Worm (Caenorhabditis elegans): ENCODE data around the gene F41C3.7.

F41C3.7 gene

DNA sequence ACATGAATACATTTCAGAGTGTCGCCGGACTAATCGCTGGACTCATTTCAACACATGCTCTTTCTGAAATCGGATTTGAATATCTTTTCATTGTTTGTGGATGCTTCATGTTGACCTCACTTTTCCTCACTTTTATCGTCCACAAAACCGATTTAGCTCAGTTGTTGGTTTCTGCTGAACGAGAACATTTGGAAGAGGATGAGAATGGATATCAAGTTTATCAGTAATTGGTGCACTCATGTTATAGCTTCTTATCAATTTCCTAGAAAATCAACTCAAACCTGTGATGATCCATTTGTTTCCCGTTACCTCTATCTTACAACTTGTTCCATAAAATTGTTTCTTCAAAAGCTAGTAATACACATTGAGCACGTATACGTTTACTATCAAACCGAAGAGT, 33.8 kb upstream of the F41C3.7 start:
- TF ChIP-seq Y53G8AR.9 (GFP tag; conservative IDR thresholded peaks at IDR 0.05): 0 out of 2 replicates have a peak, but pooled peaks have one; percentile 61
- TF ChIP-seq sdz-38 (tag; optimal IDR thresholded peaks at IDR 0.05): no peak
- TF ChIP-seq snpc-1.1 (tag; optimal IDR thresholded peaks at IDR 0.05; ENCODE audit: insufficient read depth): no peak
- TF ChIP-seq zfh-2 (GFP tag; conservative IDR thresholded peaks at IDR 0.05): no peak
- TF ChIP-seq B0261.1 (tag; optimal IDR thresholded peaks at IDR 0.05): no peak
- TF ChIP-seq F49E8.2 (tag; optimal IDR thresholded peaks at IDR 0.05; ENCODE audit: insufficient read depth): peak; percentile 56
- no peak for TF ChIP-seq aptf-3 (GFP tag; IDR thresholded peaks at IDR 0.05)
- no peak for TF ChIP-seq let-607 (tag; optimal IDR thresholded peaks at IDR 0.05)
- TF ChIP-seq lin-40 (tag; optimal IDR thresholded peaks at IDR 0.05): no peak
- TF ChIP-seq attf-5 (GFP tag; optimal IDR thresholded peaks at IDR 0.05): no peak
- TF ChIP-seq ztf-3 (GFP tag; optimal IDR thresholded peaks at IDR 0.05): no peak
- peak; percentile 65 for TF ChIP-seq B0336.3 (GFP tag; IDR thresholded peaks at IDR 0.05)
- no peak for TF ChIP-seq cebp-1 (GFP tag; IDR thresholded peaks at IDR 0.05)
- TF ChIP-seq cebp-1 (tag; optimal IDR thresholded peaks at IDR 0.05): no peak
- TF ChIP-seq ama-1 (optimal IDR thresholded peaks at IDR 0.05): no peak
- no peak for TF ChIP-seq ama-1 (GFP tag; optimal IDR thresholded peaks at IDR 0.05)
- no peak for TF ChIP-seq Y53F4B.3 (GFP tag; IDR thresholded peaks at IDR 0.05)
- TF ChIP-seq F10E7.11 (tag; optimal IDR thresholded peaks at IDR 0.05): no peak
- no peak for TF ChIP-seq ZK185.1 (tag; optimal IDR thresholded peaks at IDR 0.05; ENCODE audit: poor library complexity, severe bottlenecking)
- no peak for TF ChIP-seq lsy-27 (tag; optimal IDR thresholded peaks at IDR 0.05; ENCODE audit: borderline replicate concordance, insufficient read depth)
- no peak for TF ChIP-seq dpl-1 (GFP tag; optimal IDR thresholded peaks at IDR 0.05)
- TF ChIP-seq ekl-4 (GFP tag; IDR thresholded peaks at IDR 0.05): peak; percentile 56; the same call in 1 of the 2 replicates
- TF ChIP-seq nfya-2 (GFP tag; IDR thresholded peaks at IDR 0.05): no peak
- TF ChIP-seq Y67H2A.10 (GFP tag; conservative IDR thresholded peaks at IDR 0.05): no peak
- peak; percentile 52 for TF ChIP-seq xnd-1 (tag; optimal IDR thresholded peaks at IDR 0.05)
- TF ChIP-seq mcd-1 (GFP tag; IDR thresholded peaks at IDR 0.05): no peak
- 0 out of 2 replicates have a peak, but pooled peaks have one; percentile 22 for TF ChIP-seq pbrm-1 (GFP tag; IDR thresholded peaks at IDR 0.05)
- no peak for TF ChIP-seq lin-35 (GFP tag; optimal IDR thresholded peaks at IDR 0.05)
- TF ChIP-seq rpc-1 (optimal IDR thresholded peaks at IDR 0.05): no peak
- TF ChIP-seq rpc-1 (tag; optimal IDR thresholded peaks at IDR 0.05): no peak
- no peak for TF ChIP-seq pha-4 (tag; optimal IDR thresholded peaks at IDR 0.05)
- TF ChIP-seq ceh-79 (tag; optimal IDR thresholded peaks at IDR 0.05): no peak
- no peak for TF ChIP-seq hmg-1.2 (GFP tag; IDR thresholded peaks at IDR 0.05)
- peak; percentile 51; the same call in 1 of the 2 replicates for TF ChIP-seq F39B2.1 (GFP tag; IDR thresholded peaks at IDR 0.05)
- TF ChIP-seq nhr-27 (tag; optimal IDR thresholded peaks at IDR 0.05): peak; percentile 56
- TF ChIP-seq akir-1 (GFP tag; optimal IDR thresholded peaks at IDR 0.05): no peak
- TF ChIP-seq madf-6 (GFP tag; IDR thresholded peaks at IDR 0.05): peak; percentile 69
- no peak for TF ChIP-seq F55B11.4 (tag; optimal IDR thresholded peaks at IDR 0.05; ENCODE audit: borderline replicate concordance, insufficient read depth)
- peak; percentile 40 for TF ChIP-seq athp-1 (tag; optimal IDR thresholded peaks at IDR 0.05)
- TF ChIP-seq ztf-22 (GFP tag; optimal IDR thresholded peaks at IDR 0.05): no peak
- no peak for TF ChIP-seq F37B4.10 (GFP tag; IDR thresholded peaks at IDR 0.05)
- TF ChIP-seq ceh-27 (GFP tag; optimal IDR thresholded peaks at IDR 0.05): no peak
- TF ChIP-seq hrde-1 (tag; optimal IDR thresholded peaks at IDR 0.05; ENCODE audit: borderline replicate concordance): peak; percentile 86
- TF ChIP-seq sptf-2 (GFP tag; optimal IDR thresholded peaks at IDR 0.05): no peak
- no peak for TF ChIP-seq mxl-1 (tag; optimal IDR thresholded peaks at IDR 0.05)
- no peak for TF ChIP-seq him-1 (tag; optimal IDR thresholded peaks at IDR 0.05)
- TF ChIP-seq repo-1 (tag; optimal IDR thresholded peaks at IDR 0.05): no peak
- TF ChIP-seq tbp1 (GFP tag; optimal IDR thresholded peaks at IDR 0.05): peak; percentile 8
- TF ChIP-seq madf-8 (GFP tag; conservative IDR thresholded peaks at IDR 0.05): no peak; the same call in 1 of the 2 replicates

Measured in whole organism, young adult.